Worm (Caenorhabditis elegans) whole organism, early embryonic: Measurements from ENCODE around the gene B0252.8.

Source experiments
- B0310.2 ChIP-seq: sonication (generic microtip); optimal IDR thresholded peaks from 2 replicates; lab custom pipeline; 2016; ENCODE audit warnings: mild to moderate bottlenecking, missing genetic modification characterization, missing compliant biosample characterization
- ceh-13 ChIP-seq: fragments of 200-800 bp; sonication (Bioruptor generic); optimal IDR thresholded peaks from 2 replicates; lab custom pipeline; 2018; ENCODE audit warnings: mild to moderate bottlenecking, missing genetic modification characterization, missing compliant biosample characterization

DNA sequence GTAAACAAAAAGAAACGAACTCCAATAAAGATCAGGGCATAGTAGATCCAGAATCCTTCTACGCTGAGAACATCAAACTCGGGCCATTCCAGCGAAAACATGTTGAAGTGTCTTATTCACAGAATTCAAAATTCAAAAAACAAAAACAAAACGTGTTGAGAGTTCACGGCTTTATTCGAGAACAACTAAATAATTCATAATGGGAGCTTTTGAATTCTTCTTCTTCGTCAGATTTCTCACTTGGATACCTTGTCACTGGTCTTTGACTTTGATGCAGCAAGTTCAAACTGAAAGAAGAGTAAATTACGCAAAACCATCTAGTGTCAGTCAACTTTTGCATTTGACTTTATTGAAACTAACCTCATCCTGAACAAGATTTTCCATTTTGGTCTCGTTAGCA lies 1.7 kb downstream of the B0252.8 start, which contains the start of gene B0252.11:
- TF ChIP-seq B0310.2 (tag; lab: Kevin White, UChicago) (no peak), ceh-13 (no peak)
